Worm (Caenorhabditis elegans) whole organism, young adult: Measurements from ENCODE around the gene Y57G11C.48.

Experiments used
- ZK185.1 ChIP-seq: sonication (generic microtip); optimal IDR thresholded peaks from 2 replicates; lab custom pipeline; 2016; ENCODE audit warnings: mild to moderate bottlenecking, missing genetic modification characterization, missing compliant biosample characterization; ENCODE audit not compliant: poor library complexity, severe bottlenecking
- aptf-2 ChIP-seq: fragments of 200-800 bp; sonication (Bioruptor generic); conservative IDR thresholded peaks from 2 replicates; pipeline ENCODE4 v1.3.6; 2022; ENCODE audit warnings: missing genetic modification reagents, missing genetic modification characterization, missing compliant biosample characterization
- dpl-1 ChIP-seq: fragments of 150-350 bp; optimal IDR thresholded peaks from 2 replicates; lab custom pipeline; 2014; ENCODE audit warnings: missing biosample characterization, missing genetic modification reagents, missing genetic modification characterization
- mel-28 ChIP-seq: sonication (generic microtip); optimal IDR thresholded peaks from 2 replicates; lab custom pipeline; 2016; ENCODE audit warnings: borderline replicate concordance, mild to moderate bottlenecking, missing genetic modification characterization, missing compliant biosample characterization
- repo-1 ChIP-seq: sonication (generic microtip); optimal IDR thresholded peaks from 2 replicates; lab custom pipeline; 2017; ENCODE audit warnings: mild to moderate bottlenecking, missing genetic modification characterization, missing compliant biosample characterization
- sea-2 ChIP-seq: fragments of 200-800 bp; sonication (Bioruptor generic); IDR thresholded peaks from 2 replicates; pipeline ENCODE4 v1.3.6; 2022; ENCODE audit warnings: missing genetic modification characterization, missing compliant biosample characterization
- snpc-4 ChIP-seq, 5 experiments: fragments of 150-350 bp in 1 of 5; sonication (generic microtip) in 4 of 5; optimal IDR thresholded peaks; 2 replicates each; lab custom pipeline; 2014 to 2018; ENCODE audit warnings: missing genetic modification characterization in 5 of 5, missing biosample characterization in 3 of 5, antibody characterized with exemption in 2 of 5, mild to moderate bottlenecking in 2 of 5, missing compliant biosample characterization in 2 of 5, missing genotype in 2 of 5, moderate library complexity in 2 of 5, missing genetic modification reagents in 1 of 5
- sptf-2 ChIP-seq: fragments of 200-800 bp; sonication (Bioruptor generic); optimal IDR thresholded peaks from 2 replicates; lab custom pipeline; 2018; ENCODE audit warnings: mild to moderate bottlenecking, missing genetic modification characterization, missing compliant biosample characterization
- unc-62 ChIP-seq: fragments of 150-350 bp; optimal IDR thresholded peaks from 2 replicates; lab custom pipeline; 2014; ENCODE audit warnings: missing biosample characterization, missing genetic modification reagents, missing genetic modification characterization

ce11 chrIV:14959375-14959774 is 15.2 kb upstream of the Y57G11C.48 start:
- TF ChIP-seq ZK185.1 (tag; lab: Kevin White, UChicago) (no peak), aptf-2 (GFP tag; lab: Robert Waterston, UW) (no peak), dpl-1 (GFP tag; lab: Kevin White, UChicago) (peak; percentile 88), snpc-4 (GFP tag; optimal IDR thresholded peaks at IDR 0.05; lab: Kevin White, UChicago) (peak; percentile 94), snpc-4 (tag; optimal IDR thresholded peaks at IDR 0.05; lab: Kevin White, UChicago) (peak; percentile 34 to 97 (median 95)), mel-28 (tag; lab: Kevin White, UChicago) (no peak), sea-2 (GFP tag; lab: Robert Waterston, UW) (no peak), unc-62 (GFP tag; lab: Kevin White, UChicago) (no peak), repo-1 (tag; lab: Kevin White, UChicago) (no peak), sptf-2 (GFP tag; lab: Kevin White, UChicago) (no peak)
